Worm (Caenorhabditis elegans) whole organism, young adult: ENCODE measurements around the gene F54F7.9.

ENCODE experiments used
- F10E7.11 ChIP-seq: sonication (generic microtip); optimal IDR thresholded peaks from 2 replicates; lab custom pipeline; 2017; ENCODE audit warnings: mild to moderate bottlenecking, missing genetic modification characterization, moderate library complexity, missing compliant biosample characterization
- F22D6.2 ChIP-seq: sonication (generic microtip); optimal IDR thresholded peaks from 2 replicates; lab custom pipeline; 2016; ENCODE audit warnings: mild to moderate bottlenecking, missing genetic modification characterization, missing compliant biosample characterization
- F52B5.7 ChIP-seq: sonication (generic microtip); optimal IDR thresholded peaks from 2 replicates; lab custom pipeline; 2016; ENCODE audit warnings: mild to moderate bottlenecking, missing genetic modification characterization, missing compliant biosample characterization
- T07F8.4 ChIP-seq: sonication (generic microtip); optimal IDR thresholded peaks from 2 replicates; lab custom pipeline; 2016; ENCODE audit warnings: mild to moderate bottlenecking, missing genetic modification characterization, moderate library complexity, missing compliant biosample characterization
- T26A5.8 ChIP-seq: sonication (generic microtip); optimal IDR thresholded peaks from 2 replicates; lab custom pipeline; 2016; ENCODE audit warnings: missing genetic modification characterization, missing compliant biosample characterization
- Y67H2A.10 ChIP-seq: fragments of 200-800 bp; sonication (Bioruptor generic); conservative IDR thresholded peaks from 2 replicates; pipeline ENCODE4 v1.3.6; 2022; ENCODE audit warnings: missing genetic modification reagents, missing genetic modification characterization, missing compliant biosample characterization
- akir-1 ChIP-seq: fragments of 200-800 bp; sonication (Bioruptor generic); optimal IDR thresholded peaks from 2 replicates; lab custom pipeline; 2018; ENCODE audit warnings: mild to moderate bottlenecking, missing genetic modification characterization, moderate library complexity, missing compliant biosample characterization
- aptf-2 ChIP-seq: fragments of 200-800 bp; sonication (Bioruptor generic); conservative IDR thresholded peaks from 2 replicates; pipeline ENCODE4 v1.3.6; 2022; ENCODE audit warnings: missing genetic modification reagents, missing genetic modification characterization, missing compliant biosample characterization
- aptf-3 ChIP-seq: fragments of 200-800 bp; sonication (Bioruptor generic); IDR thresholded peaks from 2 replicates; pipeline ENCODE4 v1.3.6; 2022; ENCODE audit warnings: missing genetic modification characterization, missing compliant biosample characterization
- attf-6 ChIP-seq: fragments of 200-800 bp; sonication (Bioruptor generic); IDR thresholded peaks from 2 replicates; pipeline ENCODE4 v1.3.6; 2022; ENCODE audit warnings: missing genetic modification reagents, missing genetic modification characterization, missing compliant biosample characterization
- cebp-1 ChIP-seq, 2 experiments: fragments of 200-800 bp in 1 of 2; sonication (Bioruptor generic) in 1 of 2; sonication (generic microtip) in 1 of 2; IDR thresholded peaks in 1 of 2; optimal IDR thresholded peaks in 1 of 2; 2 replicates each; pipeline versions ENCODE4 v1.3.6 to Lab custom; 2017 to 2022; ENCODE audit warnings: missing compliant biosample characterization in 2 of 2, missing genetic modification characterization in 2 of 2, mild to moderate bottlenecking in 1 of 2, missing genetic modification reagents in 1 of 2, moderate library complexity in 1 of 2
- ceh-27 ChIP-seq: fragments of 200-800 bp; sonication (Bioruptor generic); optimal IDR thresholded peaks from 2 replicates; lab custom pipeline; 2018; ENCODE audit warnings: mild to moderate bottlenecking, missing genetic modification characterization, moderate library complexity, missing compliant biosample characterization
- ceh-91 ChIP-seq: fragments of 200-800 bp; sonication (Bioruptor generic); IDR thresholded peaks from 2 replicates; pipeline ENCODE4 v1.3.6; 2022; ENCODE audit warnings: missing genetic modification reagents, missing genetic modification characterization, missing compliant biosample characterization
- dpl-1 ChIP-seq: fragments of 150-350 bp; optimal IDR thresholded peaks from 2 replicates; lab custom pipeline; 2014; ENCODE audit warnings: missing biosample characterization, missing genetic modification reagents, missing genetic modification characterization
- efl-1 ChIP-seq: fragments of 150-350 bp; optimal IDR thresholded peaks from 2 replicates; lab custom pipeline; 2014; ENCODE audit warnings: missing biosample characterization, missing genetic modification reagents, missing genetic modification characterization
- egl-18 ChIP-seq: fragments of 200-800 bp; sonication (Bioruptor generic); IDR thresholded peaks from 2 replicates; pipeline ENCODE4 v1.3.6; 2022; ENCODE audit warnings: missing genetic modification reagents, missing genetic modification characterization, missing compliant biosample characterization
- egl-44 ChIP-seq: fragments of 200-800 bp; sonication (Bioruptor generic); IDR thresholded peaks from 2 replicates; pipeline ENCODE4 v1.3.6; 2022; ENCODE audit warnings: missing genetic modification reagents, missing genetic modification characterization, missing compliant biosample characterization
- ets-4 ChIP-seq: fragments of 200-800 bp; sonication (Bioruptor generic); optimal IDR thresholded peaks from 2 replicates; lab custom pipeline; 2018; ENCODE audit warnings: mild to moderate bottlenecking, missing genetic modification characterization, missing compliant biosample characterization
- fkh-3 ChIP-seq: sonication (generic microtip); optimal IDR thresholded peaks from 2 replicates; lab custom pipeline; 2016; ENCODE audit warnings: mild to moderate bottlenecking, missing genetic modification characterization, missing compliant biosample characterization
- gei-17 ChIP-seq: fragments of 200-800 bp; sonication (Bioruptor generic); optimal IDR thresholded peaks from 2 replicates; lab custom pipeline; 2018; ENCODE audit warnings: mild to moderate bottlenecking, missing genetic modification characterization, missing compliant biosample characterization
- him-1 ChIP-seq: sonication (generic microtip); optimal IDR thresholded peaks from 2 replicates; lab custom pipeline; 2016; ENCODE audit warnings: missing genotype, missing genetic modification reagents, missing genetic modification characterization, missing compliant biosample characterization
- hlh-26 ChIP-seq: fragments of 200-800 bp; sonication (Bioruptor generic); conservative IDR thresholded peaks from 2 replicates; pipeline ENCODE4 v1.3.6; 2022; ENCODE audit warnings: missing genetic modification reagents, missing genetic modification characterization, missing compliant biosample characterization
- hrde-1 ChIP-seq: sonication (generic microtip); optimal IDR thresholded peaks from 2 replicates; lab custom pipeline; 2016; ENCODE audit warnings: missing genetic modification characterization, mild to moderate bottlenecking, missing compliant biosample characterization, moderate library complexity, missing genotype, missing genetic modification reagents, borderline replicate concordance
- hsf-1 ChIP-seq: fragments of 200-800 bp; sonication (Bioruptor generic); IDR thresholded peaks from 2 replicates; pipeline ENCODE4 v1.3.6; 2022; ENCODE audit warnings: missing genetic modification reagents, missing genetic modification characterization, missing compliant biosample characterization
- let-526 ChIP-seq: fragments of 200-800 bp; sonication (Bioruptor generic); IDR thresholded peaks from 2 replicates; pipeline ENCODE4 v1.3.6; 2022; ENCODE audit warnings: missing genetic modification reagents, missing genetic modification characterization, missing compliant biosample characterization
- let-607 ChIP-seq, 2 experiments: fragments of 200-800 bp in 1 of 2; sonication (Bioruptor generic) in 1 of 2; sonication (generic microtip) in 1 of 2; optimal IDR thresholded peaks; 2 replicates each; lab custom pipeline; 2016 to 2018; ENCODE audit warnings: mild to moderate bottlenecking in 2 of 2, missing compliant biosample characterization in 2 of 2, missing genetic modification characterization in 2 of 2, moderate library complexity in 2 of 2, missing genotype in 1 of 2
- lin-35 ChIP-seq, 3 experiments: fragments of 150-350 bp in 2 of 3; sonication (generic microtip) in 1 of 3; optimal IDR thresholded peaks; 2 replicates each; lab custom pipeline; 2014 to 2018; ENCODE audit warnings: missing biosample characterization in 3 of 3, missing genetic modification characterization in 3 of 3, missing genetic modification reagents in 3 of 3
- madf-10 ChIP-seq: sonication (generic microtip); optimal IDR thresholded peaks from 2 replicates; lab custom pipeline; 2016; ENCODE audit warnings: mild to moderate bottlenecking, missing genetic modification characterization, missing compliant biosample characterization
- mel-28 ChIP-seq: sonication (generic microtip); optimal IDR thresholded peaks from 2 replicates; lab custom pipeline; 2016; ENCODE audit warnings: borderline replicate concordance, mild to moderate bottlenecking, missing genetic modification characterization, missing compliant biosample characterization
- mxl-1 ChIP-seq: sonication (generic microtip); optimal IDR thresholded peaks from 2 replicates; lab custom pipeline; 2016; ENCODE audit warnings: missing genetic modification characterization, missing compliant biosample characterization
- nfya-1 ChIP-seq: sonication (generic microtip); optimal IDR thresholded peaks from 2 replicates; lab custom pipeline; 2017; ENCODE audit warnings: antibody characterized with exemption, missing compliant biosample characterization, missing genetic modification characterization, borderline replicate concordance; ENCODE audit not compliant: insufficient read depth
- nfya-2 ChIP-seq: fragments of 200-800 bp; sonication (Bioruptor generic); IDR thresholded peaks from 2 replicates; pipeline ENCODE4 v1.3.6; 2022; ENCODE audit warnings: missing genetic modification reagents, missing genetic modification characterization, missing compliant biosample characterization
- nhr-179 ChIP-seq: sonication (generic microtip); optimal IDR thresholded peaks from 2 replicates; lab custom pipeline; 2016; ENCODE audit warnings: mild to moderate bottlenecking, missing genetic modification characterization, missing compliant biosample characterization
- nhr-80 ChIP-seq: sonication (generic microtip); optimal IDR thresholded peaks from 2 replicates; lab custom pipeline; 2016; ENCODE audit warnings: missing genetic modification characterization, missing compliant biosample characterization
- pha-4 ChIP-seq: fragments of 150-350 bp; sonication (generic microtip); optimal IDR thresholded peaks from 2 replicates; lab custom pipeline; 2014; ENCODE audit warnings: missing biosample characterization, missing genetic modification reagents, missing genetic modification characterization
- rcor-1 ChIP-seq: fragments of 200-800 bp; sonication (Bioruptor generic); IDR thresholded peaks from 2 replicates; pipeline ENCODE4 v1.3.6; 2022; ENCODE audit warnings: missing genetic modification reagents, missing genetic modification characterization, missing compliant biosample characterization
- snpc-1.1 ChIP-seq: sonication (generic microtip); optimal IDR thresholded peaks from 2 replicates; lab custom pipeline; 2017; ENCODE audit warnings: missing genetic modification characterization, mild to moderate bottlenecking, missing compliant biosample characterization, antibody characterized with exemption, moderate library complexity, missing genotype, missing genetic modification reagents; ENCODE audit not compliant: insufficient read depth
- snpc-3.4 ChIP-seq: sonication (generic microtip); optimal IDR thresholded peaks from 2 replicates; lab custom pipeline; 2017; ENCODE audit warnings: missing genetic modification characterization, mild to moderate bottlenecking, missing compliant biosample characterization, antibody characterized with exemption, moderate library complexity, missing genotype, missing genetic modification reagents
- sptf-2 ChIP-seq: fragments of 200-800 bp; sonication (Bioruptor generic); optimal IDR thresholded peaks from 2 replicates; lab custom pipeline; 2018; ENCODE audit warnings: mild to moderate bottlenecking, missing genetic modification characterization, missing compliant biosample characterization
- tbp1 ChIP-seq: fragments of 200-800 bp; sonication (Bioruptor generic); optimal IDR thresholded peaks from 2 replicates; lab custom pipeline; 2018; ENCODE audit warnings: mild to moderate bottlenecking, missing genetic modification characterization, missing compliant biosample characterization
- zim-3 ChIP-seq: sonication (generic microtip); optimal IDR thresholded peaks from 2 replicates; lab custom pipeline; 2017; ENCODE audit warnings: mild to moderate bottlenecking, missing genetic modification characterization, moderate library complexity, missing compliant biosample characterization
- ztf-18 ChIP-seq: sonication (generic microtip); optimal IDR thresholded peaks from 2 replicates; lab custom pipeline; 2016; ENCODE audit warnings: missing genotype, mild to moderate bottlenecking, missing genetic modification characterization, missing compliant biosample characterization
- ztf-26 ChIP-seq: sonication (generic microtip); optimal IDR thresholded peaks from 2 replicates; lab custom pipeline; 2017; ENCODE audit warnings: missing genetic modification characterization, missing compliant biosample characterization
- ztf-3 ChIP-seq: fragments of 200-800 bp; sonication (Bioruptor generic); optimal IDR thresholded peaks from 2 replicates; lab custom pipeline; 2018; ENCODE audit warnings: mild to moderate bottlenecking, missing genetic modification characterization, missing compliant biosample characterization

Gene F54F7.9

ce11 chrX:11865083-11865482 is 16.6 kb upstream of the F54F7.9 start, which contains the start of gene F54F7.6:
F54F7.6 (plus strand) TSS chrX:11865383.
- TF ChIP-seq dpl-1 (GFP tag; lab: Kevin White, UChicago) (no peak), egl-18 (no peak), attf-6 (GFP tag; lab: Robert Waterston, UW) (no peak), nhr-80 (no peak), tbp1 (GFP tag; lab: Kevin White, UChicago) (no peak), aptf-2 (GFP tag; lab: Robert Waterston, UW) (no peak), ets-4 (GFP tag; lab: Kevin White, UChicago) (no peak), snpc-1.1 (tag; lab: Kevin White, UChicago) (no peak), madf-10 (tag; lab: Kevin White, UChicago) (no peak), pha-4 (tag; lab: Kevin White, UChicago) (no peak), mel-28 (tag; lab: Kevin White, UChicago) (no peak), ztf-26 (tag; lab: Kevin White, UChicago) (no peak), fkh-3 (tag; lab: Kevin White, UChicago) (no peak), egl-44 (GFP tag; lab: Robert Waterston, UW) (no peak), aptf-3 (GFP tag; lab: Robert Waterston, UW) (no peak), lin-35 (GFP tag; optimal IDR thresholded peaks at IDR 0.05; lab: Kevin White, UChicago) (no peak)

ce11 chrX:11863307-11863706 is 14.8 kb upstream of the F54F7.9 start, which contains the start of gene F54F7.10:
F54F7.10 (plus strand) TSS chrX:11863607.
- TF ChIP-seq ztf-18 (tag; lab: Kevin White, UChicago) (no peak), zim-3 (tag; lab: Kevin White, UChicago) (no peak), mxl-1 (no peak), him-1 (no peak), nhr-179 (tag; lab: Kevin White, UChicago) (no peak), efl-1 (GFP tag; lab: Kevin White, UChicago) (no peak), lin-35 (GFP tag; optimal IDR thresholded peaks at IDR 0.05; lab: Kevin White, UChicago) (no peak), hrde-1 (no peak), aptf-3 (GFP tag; lab: Robert Waterston, UW) (no peak), gei-17 (no peak), F10E7.11 (tag; lab: Kevin White, UChicago) (no peak), let-526 (no peak), nfya-2 (GFP tag; lab: Robert Waterston, UW) (no peak), sptf-2 (GFP tag; lab: Kevin White, UChicago) (no peak), T07F8.4 (tag; lab: Kevin White, UChicago) (no peak), T26A5.8 (tag; lab: Kevin White, UChicago) (no peak), nfya-1 (tag; lab: Kevin White, UChicago) (no peak)

ce11 chrX:11857178-11857577 is 8.7 kb upstream of the F54F7.9 start, which contains the start of gene mes-1:
mes-1 (plus strand) TSS chrX:11857478.
- no peak for TF ChIP-seq ceh-91 (GFP tag; lab: Robert Waterston, UW)
- TF ChIP-seq let-607 (tag; optimal IDR thresholded peaks at IDR 0.05; lab: Kevin White, UChicago): no peak
- TF ChIP-seq let-526: no peak
- TF ChIP-seq hlh-26 (GFP tag; lab: Robert Waterston, UW): no peak
- no peak for TF ChIP-seq ztf-26 (tag; lab: Kevin White, UChicago)
- no peak for TF ChIP-seq cebp-1 (GFP tag; IDR thresholded peaks at IDR 0.05; lab: Robert Waterston, UW)
- no peak for TF ChIP-seq cebp-1 (tag; optimal IDR thresholded peaks at IDR 0.05; lab: Kevin White, UChicago)
- no peak for TF ChIP-seq F52B5.7 (tag; lab: Kevin White, UChicago)
- TF ChIP-seq hsf-1 (GFP tag; lab: Robert Waterston, UW): no peak
- no peak for TF ChIP-seq snpc-3.4 (tag; lab: Kevin White, UChicago)
- TF ChIP-seq Y67H2A.10 (GFP tag; lab: Robert Waterston, UW): no peak
- no peak for TF ChIP-seq rcor-1 (GFP tag; lab: Robert Waterston, UW)
- TF ChIP-seq ztf-3 (GFP tag; lab: Kevin White, UChicago): no peak
- no peak for TF ChIP-seq him-1
- no peak for TF ChIP-seq akir-1 (GFP tag; lab: Kevin White, UChicago)
- no peak for TF ChIP-seq snpc-1.1 (tag; lab: Kevin White, UChicago)
- TF ChIP-seq F22D6.2: no peak
- TF ChIP-seq ceh-27 (GFP tag; lab: Kevin White, UChicago): no peak
- TF ChIP-seq, all 124 proteins: peak for 0
